Worm (Caenorhabditis elegans) whole organism, young adult: ENCODE measurements around the gene ZK792.5.
A peak's percentile ranks its signal among the peaks of the same experiment; 100 is the strongest.

ENCODE experiments used
- C17E4.6 ChIP-seq: fragments of 200-800 bp; sonication (Bioruptor generic); IDR thresholded peaks from 2 replicates; pipeline ENCODE4 v1.3.6; 2022; ENCODE audit warnings: missing genetic modification reagents, missing genetic modification characterization, missing compliant biosample characterization
- D2030.7 ChIP-seq: fragments of 200-800 bp; sonication (Bioruptor generic); IDR thresholded peaks from 2 replicates; pipeline ENCODE4 v1.3.6; 2022; ENCODE audit warnings: missing genetic modification reagents, missing genetic modification characterization, missing compliant biosample characterization
- F22D6.2 ChIP-seq: sonication (generic microtip); optimal IDR thresholded peaks from 2 replicates; lab custom pipeline; 2016; ENCODE audit warnings: mild to moderate bottlenecking, missing genetic modification characterization, missing compliant biosample characterization
- Y53F4B.3 ChIP-seq: fragments of 200-800 bp; sonication (Bioruptor generic); IDR thresholded peaks from 2 replicates; pipeline ENCODE4 v1.3.6; 2022; ENCODE audit warnings: missing genetic modification reagents, missing genetic modification characterization, missing compliant biosample characterization
- Y67H2A.10 ChIP-seq: fragments of 200-800 bp; sonication (Bioruptor generic); conservative IDR thresholded peaks from 2 replicates; pipeline ENCODE4 v1.3.6; 2022; ENCODE audit warnings: missing genetic modification reagents, missing genetic modification characterization, missing compliant biosample characterization
- Y95B8A.8 ChIP-seq: fragments of 200-800 bp; sonication (Bioruptor generic); IDR thresholded peaks from 2 replicates; pipeline ENCODE4 v1.3.6; 2022; ENCODE audit warnings: missing genetic modification reagents, missing genetic modification characterization, missing compliant biosample characterization
- akir-1 ChIP-seq: fragments of 200-800 bp; sonication (Bioruptor generic); optimal IDR thresholded peaks from 2 replicates; lab custom pipeline; 2018; ENCODE audit warnings: mild to moderate bottlenecking, missing genetic modification characterization, moderate library complexity, missing compliant biosample characterization
- ama-1 ChIP-seq, 3 experiments: fragments of 150-350 bp in 1 of 3; sonication (generic microtip) in 2 of 3; optimal IDR thresholded peaks; 2 replicates each; lab custom pipeline; 2014 to 2018; ENCODE audit warnings: missing biosample characterization in 2 of 3, missing genetic modification characterization in 2 of 3, missing genetic modification reagents in 2 of 3
- aptf-2 ChIP-seq: fragments of 200-800 bp; sonication (Bioruptor generic); conservative IDR thresholded peaks from 2 replicates; pipeline ENCODE4 v1.3.6; 2022; ENCODE audit warnings: missing genetic modification reagents, missing genetic modification characterization, missing compliant biosample characterization
- bed-2 ChIP-seq: fragments of 200-800 bp; sonication (Bioruptor generic); IDR thresholded peaks from 2 replicates; pipeline ENCODE4 v1.3.6; 2022; ENCODE audit warnings: missing genetic modification reagents, missing genetic modification characterization, missing compliant biosample characterization
- ccch-3 ChIP-seq: fragments of 200-800 bp; sonication (Bioruptor generic); optimal IDR thresholded peaks from 2 replicates; lab custom pipeline; 2018; ENCODE audit warnings: mild to moderate bottlenecking, missing genetic modification characterization, missing compliant biosample characterization
- cebp-1 ChIP-seq, 2 experiments: fragments of 200-800 bp in 1 of 2; sonication (Bioruptor generic) in 1 of 2; sonication (generic microtip) in 1 of 2; IDR thresholded peaks in 1 of 2; optimal IDR thresholded peaks in 1 of 2; 2 replicates each; pipeline versions ENCODE4 v1.3.6 to Lab custom; 2017 to 2022; ENCODE audit warnings: missing compliant biosample characterization in 2 of 2, missing genetic modification characterization in 2 of 2, mild to moderate bottlenecking in 1 of 2, missing genetic modification reagents in 1 of 2, moderate library complexity in 1 of 2
- cebp-2 ChIP-seq: fragments of 200-800 bp; sonication (Bioruptor generic); IDR thresholded peaks from 2 replicates; pipeline ENCODE4 v1.3.6; 2022; ENCODE audit warnings: missing genetic modification characterization, missing compliant biosample characterization
- ceh-100 ChIP-seq: fragments of 200-800 bp; sonication (Bioruptor generic); IDR thresholded peaks from 2 replicates; pipeline ENCODE4 v1.3.6; 2022; ENCODE audit warnings: missing genetic modification reagents, missing genetic modification characterization, missing compliant biosample characterization
- ceh-27 ChIP-seq: fragments of 200-800 bp; sonication (Bioruptor generic); optimal IDR thresholded peaks from 2 replicates; lab custom pipeline; 2018; ENCODE audit warnings: mild to moderate bottlenecking, missing genetic modification characterization, moderate library complexity, missing compliant biosample characterization
- ceh-58 ChIP-seq: fragments of 200-800 bp; sonication (Bioruptor generic); IDR thresholded peaks from 2 replicates; pipeline ENCODE4 v1.3.6; 2022; ENCODE audit warnings: missing genetic modification characterization, missing compliant biosample characterization
- dox-1 ChIP-seq: fragments of 200-800 bp; sonication (Bioruptor generic); IDR thresholded peaks from 2 replicates; pipeline ENCODE4 v1.3.6; 2022; ENCODE audit warnings: missing genetic modification reagents, missing genetic modification characterization, missing compliant biosample characterization
- egl-44 ChIP-seq: fragments of 200-800 bp; sonication (Bioruptor generic); IDR thresholded peaks from 2 replicates; pipeline ENCODE4 v1.3.6; 2022; ENCODE audit warnings: missing genetic modification reagents, missing genetic modification characterization, missing compliant biosample characterization
- hlh-26 ChIP-seq: fragments of 200-800 bp; sonication (Bioruptor generic); conservative IDR thresholded peaks from 2 replicates; pipeline ENCODE4 v1.3.6; 2022; ENCODE audit warnings: missing genetic modification reagents, missing genetic modification characterization, missing compliant biosample characterization
- hmg-1.2 ChIP-seq: fragments of 200-800 bp; sonication (Bioruptor generic); IDR thresholded peaks from 2 replicates; pipeline ENCODE4 v1.3.6; 2022; ENCODE audit warnings: missing genetic modification reagents, missing genetic modification characterization, missing compliant biosample characterization
- hmg-20 ChIP-seq: fragments of 200-800 bp; sonication (Bioruptor generic); IDR thresholded peaks from 2 replicates; pipeline ENCODE4 v1.3.6; 2022; ENCODE audit warnings: missing genetic modification reagents, missing genetic modification characterization, missing compliant biosample characterization
- hsf-1 ChIP-seq: fragments of 200-800 bp; sonication (Bioruptor generic); IDR thresholded peaks from 2 replicates; pipeline ENCODE4 v1.3.6; 2022; ENCODE audit warnings: missing genetic modification reagents, missing genetic modification characterization, missing compliant biosample characterization
- lin-26 ChIP-seq: fragments of 200-800 bp; sonication (Bioruptor generic); IDR thresholded peaks from 2 replicates; pipeline ENCODE4 v1.3.6; 2022; ENCODE audit warnings: missing genetic modification reagents, missing genetic modification characterization, missing compliant biosample characterization
- lin-35 ChIP-seq, 3 experiments: fragments of 150-350 bp in 2 of 3; sonication (generic microtip) in 1 of 3; optimal IDR thresholded peaks; 2 replicates each; lab custom pipeline; 2014 to 2018; ENCODE audit warnings: missing biosample characterization in 3 of 3, missing genetic modification characterization in 3 of 3, missing genetic modification reagents in 3 of 3
- lin-40 ChIP-seq: sonication (generic microtip); optimal IDR thresholded peaks from 2 replicates; lab custom pipeline; 2016; ENCODE audit warnings: missing genetic modification characterization, mild to moderate bottlenecking, missing compliant biosample characterization, missing genotype, missing genetic modification reagents
- lsl-1 ChIP-seq: fragments of 200-800 bp; sonication (Bioruptor generic); optimal IDR thresholded peaks from 2 replicates; lab custom pipeline; 2018; ENCODE audit warnings: mild to moderate bottlenecking, missing genetic modification characterization, moderate library complexity, missing compliant biosample characterization
- madf-3 ChIP-seq: fragments of 200-800 bp; sonication (Bioruptor generic); IDR thresholded peaks from 2 replicates; pipeline ENCODE4 v1.3.6; 2022; ENCODE audit warnings: missing genetic modification reagents, missing genetic modification characterization, missing compliant biosample characterization
- madf-8 ChIP-seq: fragments of 200-800 bp; sonication (Bioruptor generic); conservative IDR thresholded peaks from 2 replicates; pipeline ENCODE4 v1.3.6; 2022; ENCODE audit warnings: missing genetic modification reagents, missing genetic modification characterization, missing compliant biosample characterization
- mcd-1 ChIP-seq: fragments of 200-800 bp; sonication (Bioruptor generic); IDR thresholded peaks from 2 replicates; pipeline ENCODE4 v1.3.6; 2022; ENCODE audit warnings: missing genetic modification reagents, missing genetic modification characterization, missing compliant biosample characterization
- mes-4 ChIP-seq: sonication (generic microtip); optimal IDR thresholded peaks from 2 replicates; lab custom pipeline; 2016; ENCODE audit warnings: missing genotype, missing genetic modification characterization, missing compliant biosample characterization
- nfyb-1 ChIP-seq: fragments of 200-800 bp; sonication (Bioruptor generic); IDR thresholded peaks from 2 replicates; pipeline ENCODE4 v1.3.6; 2022; ENCODE audit warnings: missing genetic modification reagents, missing genetic modification characterization, missing compliant biosample characterization
- snpc-1.3 ChIP-seq: sonication (generic microtip); optimal IDR thresholded peaks from 2 replicates; lab custom pipeline; 2017; ENCODE audit warnings: missing genetic modification characterization, mild to moderate bottlenecking, missing compliant biosample characterization, antibody characterized with exemption, moderate library complexity, missing genotype, missing genetic modification reagents; ENCODE audit not compliant: insufficient read depth
- snpc-4 ChIP-seq, 5 experiments: fragments of 150-350 bp in 1 of 5; sonication (generic microtip) in 4 of 5; optimal IDR thresholded peaks; 2 replicates each; lab custom pipeline; 2014 to 2018; ENCODE audit warnings: missing genetic modification characterization in 5 of 5, missing biosample characterization in 3 of 5, antibody characterized with exemption in 2 of 5, mild to moderate bottlenecking in 2 of 5, missing compliant biosample characterization in 2 of 5, missing genotype in 2 of 5, moderate library complexity in 2 of 5, missing genetic modification reagents in 1 of 5
- tlf-1 ChIP-seq: fragments of 200-800 bp; sonication (Bioruptor generic); optimal IDR thresholded peaks from 2 replicates; lab custom pipeline; 2018; ENCODE audit warnings: mild to moderate bottlenecking, missing genetic modification characterization, missing compliant biosample characterization
- unc-130 ChIP-seq: sonication (generic microtip); optimal IDR thresholded peaks from 2 replicates; lab custom pipeline; 2016; ENCODE audit warnings: missing genetic modification reagents, missing genetic modification characterization, missing compliant biosample characterization
- ztf-18 ChIP-seq: sonication (generic microtip); optimal IDR thresholded peaks from 2 replicates; lab custom pipeline; 2016; ENCODE audit warnings: missing genotype, mild to moderate bottlenecking, missing genetic modification characterization, missing compliant biosample characterization
- ztf-25 ChIP-seq: fragments of 200-800 bp; sonication (Bioruptor generic); IDR thresholded peaks from 2 replicates; pipeline ENCODE4 v1.3.6; 2022; ENCODE audit warnings: missing genetic modification reagents, missing genetic modification characterization, missing compliant biosample characterization
- ztf-3 ChIP-seq: fragments of 200-800 bp; sonication (Bioruptor generic); optimal IDR thresholded peaks from 2 replicates; lab custom pipeline; 2018; ENCODE audit warnings: mild to moderate bottlenecking, missing genetic modification characterization, missing compliant biosample characterization

ZK792.5 gene

DNA sequence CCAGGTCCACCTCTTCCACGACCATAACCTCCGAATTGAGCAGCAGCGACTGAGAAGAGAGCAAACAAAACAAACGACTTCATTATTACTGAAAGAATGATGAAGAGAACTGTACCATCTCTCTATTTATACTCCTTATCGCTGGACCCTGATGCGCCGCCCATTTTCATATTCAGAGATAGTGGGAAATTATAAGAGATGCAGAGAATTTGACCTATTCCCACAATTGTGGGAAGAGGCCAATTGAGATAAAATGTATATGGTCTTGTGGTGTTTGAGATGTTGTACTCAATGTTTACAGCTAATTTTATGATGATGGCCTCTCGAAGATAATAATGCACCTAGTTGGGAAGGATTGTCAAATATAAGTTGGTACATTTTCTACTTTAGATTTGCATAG is 47.0 kb downstream of the ZK792.5 start, which contains the start of gene ttr-50:
Gene ttr-50 (minus strand): TSS at position 101 of the 400 bp plus-strand sequence.
- TF ChIP-seq ztf-25: no peak
- 0 out of 2 replicates have a peak, but pooled peaks have one; percentile 19 for TF ChIP-seq aptf-2 (GFP tag; lab: Robert Waterston, UW)

- TF ChIP-seq lin-26 (GFP tag; lab: Robert Waterston, UW) (no peak), cebp-1 (GFP tag; IDR thresholded peaks at IDR 0.05; lab: Robert Waterston, UW) (no peak), cebp-1 (tag; optimal IDR thresholded peaks at IDR 0.05; lab: Kevin White, UChicago) (peak; percentile 17), Y53F4B.3 (GFP tag; lab: Robert Waterston, UW) (no peak), hsf-1 (GFP tag; lab: Robert Waterston, UW) (0 out of 2 replicates have a peak, but pooled peaks have one; percentile 11), ama-1 (optimal IDR thresholded peaks at IDR 0.05; lab: Kevin White, UChicago) (peak; percentile 36), ama-1 (GFP tag; optimal IDR thresholded peaks at IDR 0.05; lab: Kevin White, UChicago) (no peak)
- TF ChIP-seq, all 124 proteins: peak for 3
These were observed 49.9 kb downstream of the ZK792.5 start, which contains the start of gene rbm-17 for ce11 chrIV:11638016-11638415. Gene rbm-17, plus strand, starts transcription at chrIV:11638316.

ce11 chrIV:11636409-11636723 is 51.6 kb downstream of the ZK792.5 start, which contains the start of gene F58B3.6:
Gene F58B3.6, plus strand, starts transcription at chrIV:11636648.
- TF ChIP-seq bed-2: no peak
- peak; percentile 58 for TF ChIP-seq ceh-100 (GFP tag; lab: Robert Waterston, UW)
- TF ChIP-seq hmg-20: no peak
- TF ChIP-seq ztf-3: no peak
- no peak for TF ChIP-seq ceh-58 (GFP tag; lab: Robert Waterston, UW)
- no peak for TF ChIP-seq cebp-1 (GFP tag; IDR thresholded peaks at IDR 0.05; lab: Robert Waterston, UW)
- TF ChIP-seq cebp-1 (tag; optimal IDR thresholded peaks at IDR 0.05; lab: Kevin White, UChicago): peak; percentile 46
- TF ChIP-seq lsl-1 (GFP tag; lab: Kevin White, UChicago): no peak
- TF ChIP-seq ztf-18 (tag; lab: Kevin White, UChicago): no peak
- no peak for TF ChIP-seq madf-3
- TF ChIP-seq mcd-1: peak; percentile 43
- TF ChIP-seq Y67H2A.10 (GFP tag; lab: Robert Waterston, UW): no peak
- no peak for TF ChIP-seq D2030.7 (GFP tag; lab: Robert Waterston, UW)
- TF ChIP-seq hmg-1.2 (GFP tag; lab: Robert Waterston, UW): no peak
- no peak for TF ChIP-seq akir-1 (GFP tag; lab: Kevin White, UChicago)

ce11 chrIV:11635437-11636408 is 52.2 kb downstream of the ZK792.5 start, which contains the start of gene mars-1:
Gene mars-1, minus strand, starts transcription at chrIV:11635487.
- TF ChIP-seq madf-8 (no peak), unc-130 (GFP tag; lab: Kevin White, UChicago) (peak; percentile 49), lin-35 (GFP tag; optimal IDR thresholded peaks at IDR 0.05; lab: Kevin White, UChicago) (peak in 1 of 3 experiments; percentile 23), cebp-2 (GFP tag; lab: Robert Waterston, UW) (no peak), Y95B8A.8 (no peak), Y53F4B.3 (GFP tag; lab: Robert Waterston, UW) (no peak), snpc-4 (GFP tag; optimal IDR thresholded peaks at IDR 0.05; lab: Kevin White, UChicago) (no peak), snpc-4 (tag; optimal IDR thresholded peaks at IDR 0.05; lab: Kevin White, UChicago) (peak in 2 of 4 experiments; percentile 12 to 41), dox-1 (peak; percentile 36; the same call in 1 of the 2 replicates), hsf-1 (GFP tag; lab: Robert Waterston, UW) (no peak), ceh-27 (peak; percentile 8), lsl-1 (GFP tag; lab: Kevin White, UChicago) (peak; percentile 43), hlh-26 (no peak), lin-40 (tag; lab: Kevin White, UChicago) (peak; percentile 18), snpc-1.3 (tag; lab: Kevin White, UChicago) (no peak), ceh-100 (GFP tag; lab: Robert Waterston, UW) (peak; percentile 95), egl-44 (GFP tag; lab: Robert Waterston, UW) (no peak), mes-4 (tag; lab: Kevin White, UChicago) (no peak), tlf-1 (GFP tag; lab: Kevin White, UChicago) (no peak), nfyb-1 (0 out of 2 replicates have a peak, but pooled peaks have one; percentile 42), C17E4.6 (GFP tag; lab: Robert Waterston, UW) (no peak), F22D6.2 (tag; lab: Kevin White, UChicago) (no peak), ama-1 (optimal IDR thresholded peaks at IDR 0.05; lab: Kevin White, UChicago) (no peak), ama-1 (GFP tag; optimal IDR thresholded peaks at IDR 0.05; lab: Kevin White, UChicago) (no peak), ccch-3 (GFP tag; lab: Kevin White, UChicago) (no peak)
